Worm (Caenorhabditis elegans) whole organism, L3 larva: ENCODE data around the gene F53C11.1.

Source experiments
- R02D3.7 ChIP-seq: fragments of 150-350 bp; optimal IDR thresholded peaks from 2 replicates; lab custom pipeline; 2014; ENCODE audit warnings: missing biosample characterization, missing genetic modification characterization
- aly-2 ChIP-seq: fragments of 150-350 bp; optimal IDR thresholded peaks from 2 replicates; lab custom pipeline; 2014; ENCODE audit warnings: missing biosample characterization, missing genetic modification characterization
- ama-1 ChIP-seq: fragments of 150-350 bp; optimal IDR thresholded peaks from 2 replicates; lab custom pipeline; 2018
- ceh-16 ChIP-seq: sonication (generic microtip); optimal IDR thresholded peaks from 2 replicates; lab custom pipeline; 2017; ENCODE audit warnings: missing biosample characterization, missing genetic modification characterization
- ceh-28 ChIP-seq: fragments of 150-350 bp; optimal IDR thresholded peaks from 2 replicates; lab custom pipeline; 2014; ENCODE audit warnings: missing biosample characterization, missing genetic modification reagents, missing genetic modification characterization
- ceh-82 ChIP-seq: fragments of 150-350 bp; optimal IDR thresholded peaks from 2 replicates; lab custom pipeline; 2014; ENCODE audit warnings: missing biosample characterization, missing genetic modification characterization
- daf-12 ChIP-seq: fragments of 150-350 bp; optimal IDR thresholded peaks from 2 replicates; lab custom pipeline; 2014; ENCODE audit warnings: missing biosample characterization, missing genetic modification reagents, missing genetic modification characterization
- egl-5 ChIP-seq: fragments of 150-350 bp; optimal IDR thresholded peaks from 2 replicates; lab custom pipeline; 2017; ENCODE audit warnings: missing biosample characterization, missing genetic modification reagents, missing genetic modification characterization, inconsistent platforms
- elt-1 ChIP-seq: fragments of 150-350 bp; optimal IDR thresholded peaks from 2 replicates; lab custom pipeline; 2014; ENCODE audit warnings: missing biosample characterization, missing genetic modification characterization
- elt-2 ChIP-seq: sonication (generic microtip); optimal IDR thresholded peaks from 2 replicates; lab custom pipeline; 2016; ENCODE audit warnings: missing genetic modification reagents, mild to moderate bottlenecking, missing genetic modification characterization, missing compliant biosample characterization
- elt-3 ChIP-seq, 3 experiments: fragments of 150-350 bp in 1 of 3; sonication (generic microtip) in 2 of 3; optimal IDR thresholded peaks; 2 replicates in 2 of 3; 4 replicates in 1 of 3; lab custom pipeline; 2014 to 2017; ENCODE audit warnings: missing biosample characterization in 3 of 3, missing genetic modification characterization in 3 of 3
- eor-1 ChIP-seq, 2 experiments: fragments of 150-350 bp; optimal IDR thresholded peaks; 2 replicates each; lab custom pipeline; 2014 to 2018; ENCODE audit warnings: missing biosample characterization in 2 of 2, missing genetic modification characterization in 2 of 2
- fkh-10 ChIP-seq: sonication (generic microtip); optimal IDR thresholded peaks from 2 replicates; lab custom pipeline; 2017; ENCODE audit warnings: missing biosample characterization, missing genetic modification reagents, missing genetic modification characterization
- fkh-2 ChIP-seq: fragments of 150-350 bp; optimal IDR thresholded peaks from 2 replicates; lab custom pipeline; 2014; ENCODE audit warnings: missing biosample characterization, missing genetic modification reagents, missing genetic modification characterization
- hmg-11 ChIP-seq: sonication (generic microtip); optimal IDR thresholded peaks from 2 replicates; lab custom pipeline; 2016; ENCODE audit warnings: missing genetic modification characterization, missing compliant biosample characterization
- jun-1 ChIP-seq: fragments of 150-350 bp; optimal IDR thresholded peaks from 2 replicates; lab custom pipeline; 2014; ENCODE audit warnings: missing biosample characterization, missing genetic modification reagents, missing genetic modification characterization
- lin-15B ChIP-seq: fragments of 150-350 bp; optimal IDR thresholded peaks from 2 replicates; lab custom pipeline; 2014; ENCODE audit warnings: missing biosample characterization, missing genetic modification characterization
- lin-39 ChIP-seq: fragments of 150-350 bp; optimal IDR thresholded peaks from 2 replicates; lab custom pipeline; 2018; ENCODE audit warnings: missing biosample characterization, missing genetic modification reagents, missing genetic modification characterization
- mdl-1 ChIP-seq: fragments of 150-350 bp; optimal IDR thresholded peaks from 2 replicates; lab custom pipeline; 2014; ENCODE audit warnings: missing biosample characterization, missing genetic modification characterization
- mml-1 ChIP-seq: fragments of 150-350 bp; sonication (generic microtip); optimal IDR thresholded peaks from 3 replicates; lab custom pipeline; 2014; ENCODE audit warnings: missing biosample characterization, missing genetic modification characterization
- nfya-1 ChIP-seq: sonication (generic microtip); optimal IDR thresholded peaks from 2 replicates; lab custom pipeline; 2017; ENCODE audit warnings: missing genetic modification characterization, mild to moderate bottlenecking, missing compliant biosample characterization, antibody characterized with exemption, moderate library complexity; ENCODE audit not compliant: insufficient read depth
- nhr-11 ChIP-seq: fragments of 150-350 bp; optimal IDR thresholded peaks from 2 replicates; lab custom pipeline; 2014; ENCODE audit warnings: missing biosample characterization, missing genetic modification characterization
- nhr-23 ChIP-seq: fragments of 150-350 bp; optimal IDR thresholded peaks from 2 replicates; lab custom pipeline; 2014; ENCODE audit warnings: missing biosample characterization, missing genetic modification reagents, missing genetic modification characterization
- nhr-237 ChIP-seq: fragments of 150-350 bp; optimal IDR thresholded peaks from 2 replicates; lab custom pipeline; 2014; ENCODE audit warnings: missing biosample characterization, missing genetic modification characterization
- nhr-25 ChIP-seq: sonication (generic microtip); optimal IDR thresholded peaks from 2 replicates; lab custom pipeline; 2017; ENCODE audit warnings: missing biosample characterization, missing genetic modification characterization
- nhr-28 ChIP-seq: fragments of 150-350 bp; optimal IDR thresholded peaks from 2 replicates; lab custom pipeline; 2014; ENCODE audit warnings: missing biosample characterization, missing genetic modification characterization
- nhr-43 ChIP-seq: sonication (generic microtip); optimal IDR thresholded peaks from 2 replicates; lab custom pipeline; 2016; ENCODE audit warnings: mild to moderate bottlenecking, missing genetic modification characterization, missing compliant biosample characterization; ENCODE audit not compliant: poor library complexity, severe bottlenecking
- nhr-76 ChIP-seq: fragments of 150-350 bp; sonication (generic microtip); optimal IDR thresholded peaks from 5 replicates; lab custom pipeline; 2014; ENCODE audit warnings: missing biosample characterization, missing genetic modification characterization
- pha-4 ChIP-seq: fragments of 150-350 bp; optimal IDR thresholded peaks from 2 replicates; lab custom pipeline; 2014; ENCODE audit warnings: missing biosample characterization, missing genetic modification reagents, missing genetic modification characterization
- pqm-1 ChIP-seq: fragments of 150-350 bp; optimal IDR thresholded peaks from 2 replicates; lab custom pipeline; 2017; ENCODE audit warnings: missing biosample characterization, missing genetic modification characterization, inconsistent platforms
- sea-2 ChIP-seq: fragments of 150-350 bp; sonication (generic microtip); optimal IDR thresholded peaks from 4 replicates; lab custom pipeline; 2014; ENCODE audit warnings: missing biosample characterization, missing genetic modification reagents, missing genetic modification characterization
- skn-1 ChIP-seq: fragments of 150-350 bp; optimal IDR thresholded peaks from 2 replicates; lab custom pipeline; 2014; ENCODE audit warnings: missing biosample characterization, missing genetic modification characterization
- tbx-2 ChIP-seq: sonication (generic microtip); optimal IDR thresholded peaks from 2 replicates; lab custom pipeline; 2016; ENCODE audit warnings: mild to moderate bottlenecking, missing genetic modification characterization, missing compliant biosample characterization
- unc-39 ChIP-seq: sonication (generic microtip); optimal IDR thresholded peaks from 4 replicates; lab custom pipeline; 2017; ENCODE audit warnings: missing biosample characterization, missing genetic modification characterization
- unc-62 ChIP-seq: fragments of 150-350 bp; sonication (generic microtip); optimal IDR thresholded peaks from 4 replicates; lab custom pipeline; 2014; ENCODE audit warnings: missing biosample characterization, missing genetic modification reagents, missing genetic modification characterization
- zag-1 ChIP-seq: fragments of 150-350 bp; optimal IDR thresholded peaks from 2 replicates; lab custom pipeline; 2014; ENCODE audit warnings: missing biosample characterization, missing genetic modification characterization
- ztf-11 ChIP-seq: fragments of 150-350 bp; optimal IDR thresholded peaks from 2 replicates; lab custom pipeline; 2014; ENCODE audit warnings: missing biosample characterization, missing genetic modification characterization

Gene F53C11.1

ce11 chrV:13789362-13789761 lies 13.8 kb downstream of the F53C11.1 start (continued):
- TF ChIP-seq fkh-10 (GFP tag; lab: Kevin White, UChicago) (peak; percentile 25), nhr-237 (no peak)

ce11 chrV:13790117-13790516 lies 14.5 kb downstream of the F53C11.1 start:
- no peak for TF ChIP-seq hmg-11 (tag; lab: Kevin White, UChicago)
- TF ChIP-seq nhr-237: no peak
- no peak for TF ChIP-seq ama-1 (lab: Kevin White, UChicago)
- TF ChIP-seq nhr-23 (tag; lab: Kevin White, UChicago): no peak
- TF ChIP-seq ztf-11 (tag; lab: Kevin White, UChicago): no peak
- no peak for TF ChIP-seq unc-62
- no peak for TF ChIP-seq elt-2
- no peak for TF ChIP-seq nhr-43
- TF ChIP-seq aly-2 (tag; lab: Kevin White, UChicago): no peak
- TF ChIP-seq nfya-1 (tag; lab: Kevin White, UChicago): no peak
- TF ChIP-seq egl-5 (tag; lab: Kevin White, UChicago): no peak
- no peak for TF ChIP-seq lin-15B (tag; lab: Kevin White, UChicago)
- no peak for TF ChIP-seq nhr-28 (tag; lab: Kevin White, UChicago)
- TF ChIP-seq lin-39 (tag; lab: Kevin White, UChicago): no peak
- no peak for TF ChIP-seq ceh-28

ce11 chrV:13790557-13790956 lies 15.0 kb downstream of the F53C11.1 start:
- no peak for TF ChIP-seq elt-2
- TF ChIP-seq fkh-2 (tag; lab: Kevin White, UChicago): no peak
- peak; percentile 73 for TF ChIP-seq egl-5 (tag; lab: Kevin White, UChicago)
- no peak for TF ChIP-seq tbx-2 (tag; lab: Kevin White, UChicago)
- no peak for TF ChIP-seq eor-1 (tag; optimal IDR thresholded peaks at IDR 0.05; lab: Kevin White, UChicago)
- no peak for TF ChIP-seq mdl-1 (tag; lab: Kevin White, UChicago)
- no peak for TF ChIP-seq ceh-16 (tag; lab: Kevin White, UChicago)
- TF ChIP-seq nhr-237: no peak
- peak; percentile 20 for TF ChIP-seq nhr-43
- TF ChIP-seq pha-4 (tag; lab: Kevin White, UChicago): no peak
- TF ChIP-seq nhr-25: peak; percentile 79
- TF ChIP-seq elt-3 (tag; optimal IDR thresholded peaks at IDR 0.05; lab: Kevin White, UChicago): no peak
- no peak for TF ChIP-seq elt-1 (tag; lab: Kevin White, UChicago)
- TF ChIP-seq nhr-23 (tag; lab: Kevin White, UChicago): peak; percentile 84

- TF ChIP-seq unc-62: no peak
- no peak for TF ChIP-seq ceh-28
- peak; percentile 36 for TF ChIP-seq ama-1 (lab: Kevin White, UChicago)
- TF ChIP-seq eor-1 (tag; optimal IDR thresholded peaks at IDR 0.05; lab: Kevin White, UChicago): no peak
These were observed 18.4 kb downstream of the F53C11.1 start for ce11 chrV:13794046-13794445.

ce11 chrV:13796246-13796776 lies 20.7 kb downstream of the F53C11.1 start, which contains the start of gene twk-32:
twk-32 (plus strand) TSS chrV:13796641.
- TF ChIP-seq nhr-76 (tag; lab: Kevin White, UChicago) (no peak), mml-1 (tag; lab: Kevin White, UChicago) (peak; percentile 22), nhr-237 (no peak), egl-5 (tag; lab: Kevin White, UChicago) (no peak), unc-39 (tag; lab: Kevin White, UChicago) (no peak), pha-4 (tag; lab: Kevin White, UChicago) (peak; percentile 34), daf-12 (no peak), ceh-82 (tag; lab: Kevin White, UChicago) (no peak), ama-1 (lab: Kevin White, UChicago) (peak; percentile 73), zag-1 (no peak), fkh-2 (tag; lab: Kevin White, UChicago) (no peak), R02D3.7 (tag; lab: Kevin White, UChicago) (no peak), nhr-11 (tag; lab: Kevin White, UChicago) (no peak), jun-1 (tag; lab: Kevin White, UChicago) (no peak), pqm-1 (tag; lab: Kevin White, UChicago) (no peak), skn-1 (no peak), sea-2 (GFP tag; lab: Kevin White, UChicago) (no peak), fkh-10 (GFP tag; lab: Kevin White, UChicago) (no peak)
